Fruit fly (Drosophila melanogaster): Measurements from ENCODE around the gene OtopLa.
A peak's percentile ranks its signal among the peaks of the same experiment; 100 is the strongest.

OtopLa gene

DNA sequence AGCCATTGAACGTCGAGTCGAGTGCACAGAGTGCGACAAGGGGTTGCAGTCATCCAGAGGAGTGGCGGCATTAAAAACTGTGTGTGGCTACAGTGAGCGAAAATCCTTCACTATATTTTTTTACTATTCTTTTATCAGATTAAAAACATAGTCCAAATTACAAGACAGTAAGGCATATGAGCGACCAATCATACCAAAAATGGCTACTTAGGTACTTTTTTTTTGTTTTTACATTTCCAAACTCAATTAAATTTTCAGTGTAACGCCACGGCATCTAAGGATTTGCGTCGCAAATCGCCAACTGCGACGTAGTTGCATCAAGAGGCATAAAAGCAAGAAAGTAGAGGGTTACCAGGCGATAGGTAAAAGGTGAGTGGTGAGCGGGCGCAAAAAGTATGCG, 9.2 kb downstream of the OtopLa start:
- TF ChIP-seq Hnf4 (GFP tag; optimal IDR thresholded peaks at IDR 0.05) (no peak), h (GFP tag; optimal IDR thresholded peaks at IDR 0.05) (peak; percentile 44), ey (GFP tag; optimal IDR thresholded peaks at IDR 0.05) (peak; percentile 30), rgr (GFP tag; optimal IDR thresholded peaks at IDR 0.05) (peak; percentile 10), br (GFP tag; optimal IDR thresholded peaks at IDR 0.05) (peak; percentile 20), foxo (GFP tag; optimal IDR thresholded peaks at IDR 0.05) (peak in 1 of 2 experiments; percentile 49), woc (GFP tag; optimal IDR thresholded peaks at IDR 0.05) (no peak), Sp1 (GFP tag; optimal IDR thresholded peaks at IDR 0.05) (peak; percentile 26), fru (GFP tag; optimal IDR thresholded peaks at IDR 0.05) (peak; percentile 62), psq (GFP tag; optimal IDR thresholded peaks at IDR 0.05) (peak; percentile 42), CG9705 (GFP tag; optimal IDR thresholded peaks at IDR 0.05) (no peak)

dm6 chrX:5638588-5638987, 9.7 kb downstream of the OtopLa start:
- peak; percentile 54 for TF ChIP-seq rgr (GFP tag; optimal IDR thresholded peaks at IDR 0.05)
- no peak for TF ChIP-seq Hr78 (GFP tag; optimal IDR thresholded peaks at IDR 0.05)
- TF ChIP-seq brk (GFP tag; optimal IDR thresholded peaks at IDR 0.05) = no peak
- TF ChIP-seq CG32264 (GFP tag; optimal IDR thresholded peaks at IDR 0.05) = no peak
- TF ChIP-seq dl (GFP tag; optimal IDR thresholded peaks at IDR 0.05; ENCODE audit: insufficient read depth in 1 of 2, partially characterized antibody in 2 of 2) = no peak
- TF ChIP-seq Rel (GFP tag; optimal IDR thresholded peaks at IDR 0.05) = no peak
- no peak for TF ChIP-seq Rel (tag; optimal IDR thresholded peaks at IDR 0.05)
- TF ChIP-seq Abd-B (GFP tag; optimal IDR thresholded peaks at IDR 0.05) = no peak
- TF ChIP-seq sv (GFP tag; optimal IDR thresholded peaks at IDR 0.05) = no peak
- no peak for TF ChIP-seq sage (GFP tag; optimal IDR thresholded peaks at IDR 0.05)
- TF ChIP-seq CrebA (GFP tag; optimal IDR thresholded peaks at IDR 0.05; ENCODE audit: borderline replicate concordance) = no peak
- no peak for TF ChIP-seq N (GFP tag; optimal IDR thresholded peaks at IDR 0.05)
- peak; percentile 58 for TF ChIP-seq HLH106 (tag; optimal IDR thresholded peaks at IDR 0.05)
- peak; percentile 2 for TF ChIP-seq Sp1 (GFP tag; optimal IDR thresholded peaks at IDR 0.05)
- no peak for TF ChIP-seq lola (GFP tag; optimal IDR thresholded peaks at IDR 0.05)
- TF ChIP-seq psq (GFP tag; optimal IDR thresholded peaks at IDR 0.05) = no peak
- no peak for TF ChIP-seq pan (optimal IDR thresholded peaks at IDR 0.05)
- no peak for TF ChIP-seq usp (GFP tag; optimal IDR thresholded peaks at IDR 0.05)
- no peak for TF ChIP-seq Dif (GFP tag; optimal IDR thresholded peaks at IDR 0.05; ENCODE audit: partially characterized antibody)
- no peak for TF ChIP-seq jim (GFP tag; optimal IDR thresholded peaks at IDR 0.05)
- TF ChIP-seq Myc (optimal IDR thresholded peaks at IDR 0.05) = no peak
- TF ChIP-seq h (GFP tag; optimal IDR thresholded peaks at IDR 0.05) = peak; percentile 45
- TF ChIP-seq br (GFP tag; optimal IDR thresholded peaks at IDR 0.05) = peak; percentile 1
- no peak for TF ChIP-seq Jra (GFP tag; optimal IDR thresholded peaks at IDR 0.05)
- peak in 1 of 2 experiments; percentile 32 for TF ChIP-seq foxo (GFP tag; optimal IDR thresholded peaks at IDR 0.05)
- no peak for TF ChIP-seq Mio (GFP tag; optimal IDR thresholded peaks at IDR 0.05)
- no peak for TF ChIP-seq GATAd (GFP tag; optimal IDR thresholded peaks at IDR 0.05)
- TF ChIP-seq fru (GFP tag; optimal IDR thresholded peaks at IDR 0.05) = no peak
- peak; percentile 30 for TF ChIP-seq ey (GFP tag; optimal IDR thresholded peaks at IDR 0.05)
- no peak for TF ChIP-seq tai (GFP tag; optimal IDR thresholded peaks at IDR 0.05)
- no peak for TF ChIP-seq Dfd (GFP tag; optimal IDR thresholded peaks at IDR 0.05)
- no peak for TF ChIP-seq OdsH (GFP tag; optimal IDR thresholded peaks at IDR 0.05)
- TF ChIP-seq woc (GFP tag; optimal IDR thresholded peaks at IDR 0.05) = peak; percentile 22
- no peak for TF ChIP-seq CG9705 (GFP tag; optimal IDR thresholded peaks at IDR 0.05)

- TF ChIP-seq CG32264 (GFP tag; optimal IDR thresholded peaks at IDR 0.05) (no peak), fru (GFP tag; optimal IDR thresholded peaks at IDR 0.05) (no peak), Dif (GFP tag; optimal IDR thresholded peaks at IDR 0.05; ENCODE audit: partially characterized antibody) (peak; percentile 16), Sp1 (GFP tag; optimal IDR thresholded peaks at IDR 0.05) (no peak), Hr78 (GFP tag; optimal IDR thresholded peaks at IDR 0.05) (no peak)
Observed at dm6 chrX:5637543-5637942, 10.7 kb downstream of the OtopLa start.

DNA sequence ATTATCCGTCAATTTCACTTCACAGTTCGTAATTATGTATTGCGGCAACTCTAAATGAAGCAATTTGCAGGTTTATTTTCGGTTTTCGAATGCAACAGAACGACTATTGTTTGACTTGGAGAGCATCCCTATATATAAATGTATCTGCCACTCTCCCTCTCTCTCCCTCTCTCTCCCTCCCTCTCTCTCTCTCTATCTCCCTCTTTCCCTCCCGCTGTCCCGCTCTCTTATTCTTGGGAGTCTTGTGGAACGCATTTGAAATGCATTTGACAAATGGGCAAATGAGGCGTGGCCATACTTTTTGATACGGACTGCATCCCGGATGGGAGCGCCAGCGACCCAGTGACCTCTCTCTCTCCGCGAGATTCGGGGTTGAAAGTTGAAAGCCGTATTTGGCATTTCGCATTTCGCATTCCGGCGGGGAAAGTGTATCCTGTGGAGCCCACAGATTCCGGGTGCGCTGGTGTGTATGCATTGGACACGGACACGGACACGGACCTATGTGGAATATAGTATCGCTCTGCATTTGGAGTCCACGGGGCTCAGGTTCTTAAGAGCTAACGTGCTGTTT, 11.7 kb downstream of the OtopLa start:
- no peak for TF ChIP-seq pan (optimal IDR thresholded peaks at IDR 0.05)
- TF ChIP-seq Hnf4 (GFP tag; optimal IDR thresholded peaks at IDR 0.05) = no peak
- no peak for TF ChIP-seq woc (GFP tag; optimal IDR thresholded peaks at IDR 0.05)
- TF ChIP-seq lola (GFP tag; optimal IDR thresholded peaks at IDR 0.05) = no peak
- TF ChIP-seq usp (GFP tag; optimal IDR thresholded peaks at IDR 0.05) = no peak

All from whole organism, wandering third instar larva.